Worm (Caenorhabditis elegans) whole organism, early embryonic: Measurements from ENCODE around the gene B0238.15.

Experiments used
- F13C5.2 ChIP-seq: sonication (generic microtip); optimal IDR thresholded peaks from 2 replicates; lab custom pipeline; 2017; ENCODE audit warnings: mild to moderate bottlenecking, missing genetic modification characterization, inconsistent platforms, missing compliant biosample characterization
- hmbx-1 ChIP-seq: sonication (generic microtip); optimal IDR thresholded peaks from 2 replicates; lab custom pipeline; 2016; ENCODE audit warnings: mild to moderate bottlenecking, missing genetic modification characterization, missing compliant biosample characterization
- tbx-37 ChIP-seq: fragments of 200-800 bp; sonication (Bioruptor generic); conservative IDR thresholded peaks from 2 replicates; pipeline ENCODE4 v1.3.6; 2022; ENCODE audit warnings: missing genetic modification reagents, missing genetic modification characterization, missing compliant biosample characterization

DNA sequence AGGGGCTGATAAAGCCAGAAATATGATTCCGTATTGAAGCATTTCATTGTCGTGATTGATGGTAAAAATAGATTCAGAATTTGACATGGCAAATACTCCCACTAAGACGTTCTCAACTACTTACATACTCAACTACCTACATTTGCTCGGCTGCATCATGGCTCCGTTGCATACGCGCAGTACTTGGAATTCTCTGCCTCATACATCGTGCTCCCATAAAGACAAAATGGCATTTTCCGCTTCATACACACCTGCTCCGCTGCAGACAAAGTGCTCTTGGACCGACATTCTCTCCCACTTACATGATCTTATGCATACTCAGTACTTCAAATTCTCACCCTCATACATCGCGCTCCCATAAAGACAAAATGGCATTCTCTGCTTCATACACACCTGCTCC, 25.6 kb downstream of the B0238.15 start, which contains the start of the genes srt-69 and B0238.12:
- TF ChIP-seq tbx-37 (GFP tag; lab: Robert Waterston, UW) (no peak), hmbx-1 (no peak), F13C5.2 (tag; lab: Kevin White, UChicago) (no peak)
